Worm (Caenorhabditis elegans): Measurements from ENCODE around the gene M03C11.9.

M03C11.9 gene

DNA sequence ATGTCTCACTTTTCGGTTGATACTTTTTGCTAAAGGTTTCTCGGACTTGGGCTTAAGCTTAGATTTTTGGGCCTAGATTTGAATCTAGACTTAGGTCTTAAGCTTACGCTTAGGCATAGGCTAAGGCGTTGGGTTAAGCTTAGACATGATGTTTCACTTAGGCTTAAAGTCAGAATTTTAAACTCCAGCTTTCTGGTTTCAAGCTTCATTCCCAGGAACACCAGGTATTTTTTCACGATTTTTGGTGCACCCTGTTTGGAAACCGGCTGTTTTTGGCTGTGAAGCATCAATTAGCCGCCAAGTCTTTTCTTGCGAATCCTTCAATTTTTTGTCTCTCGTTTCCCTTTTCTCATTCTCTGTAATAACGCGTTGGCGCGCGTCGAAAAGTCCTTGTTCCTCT, 17.7 kb downstream of the M03C11.9 start:
- no peak for TF ChIP-seq mdl-1 (tag; optimal IDR thresholded peaks at IDR 0.05)
- no peak for TF ChIP-seq ama-1 (optimal IDR thresholded peaks at IDR 0.05)
- no peak for TF ChIP-seq lsy-12 (tag; optimal IDR thresholded peaks at IDR 0.05)
- TF ChIP-seq zag-1 (tag; optimal IDR thresholded peaks at IDR 0.05): no peak
- TF ChIP-seq skn-1 (tag; optimal IDR thresholded peaks at IDR 0.05): no peak
- no peak for TF ChIP-seq nhr-25 (tag; optimal IDR thresholded peaks at IDR 0.05)
- TF ChIP-seq R02D3.7 (tag; optimal IDR thresholded peaks at IDR 0.05): no peak
- TF ChIP-seq ceh-82 (tag; optimal IDR thresholded peaks at IDR 0.05): no peak
- TF ChIP-seq nhr-23 (tag; optimal IDR thresholded peaks at IDR 0.05): no peak

DNA sequence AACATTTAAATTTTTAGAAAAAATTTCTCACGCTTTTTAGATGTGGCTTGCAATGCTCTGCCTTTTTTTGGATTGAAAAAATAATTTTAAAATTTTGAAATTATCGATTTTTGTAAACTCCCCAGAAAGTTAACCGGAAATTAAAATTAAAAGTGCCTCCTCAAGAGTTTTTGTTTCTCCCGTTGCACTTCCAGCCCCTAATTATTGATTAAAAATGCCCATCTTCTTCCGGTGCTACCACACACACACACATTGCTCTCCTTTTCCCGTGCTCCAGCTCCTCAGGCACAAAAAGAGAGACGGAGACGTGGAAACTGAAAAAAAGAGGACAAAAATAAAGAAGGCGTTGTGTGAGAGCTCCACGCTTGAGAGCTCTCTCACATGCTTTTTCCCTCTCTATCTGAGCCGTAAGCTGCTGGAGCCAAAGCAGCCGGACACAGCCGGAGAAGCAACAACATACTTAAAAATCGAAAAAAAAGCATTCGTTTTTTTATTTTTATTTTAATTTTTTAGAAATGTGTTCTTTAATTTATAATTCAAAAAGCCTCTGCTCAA, 24.1 kb downstream of the M03C11.9 start:
- TF ChIP-seq nfya-1 (tag; optimal IDR thresholded peaks at IDR 0.05; ENCODE audit: insufficient read depth) (peak; percentile 31), fos-1 (tag; optimal IDR thresholded peaks at IDR 0.05) (no peak), hmg-11 (tag; optimal IDR thresholded peaks at IDR 0.05) (peak; percentile 8), nhr-11 (tag; optimal IDR thresholded peaks at IDR 0.05) (no peak), ama-1 (optimal IDR thresholded peaks at IDR 0.05) (no peak), elt-2 (tag; optimal IDR thresholded peaks at IDR 0.05) (no peak), egl-5 (tag; optimal IDR thresholded peaks at IDR 0.05) (no peak), elt-3 (tag; optimal IDR thresholded peaks at IDR 0.05) (no peak), lin-15B (tag; optimal IDR thresholded peaks at IDR 0.05) (no peak), ztf-4 (tag; optimal IDR thresholded peaks at IDR 0.05) (no peak), mdl-1 (tag; optimal IDR thresholded peaks at IDR 0.05) (no peak), nhr-237 (tag; optimal IDR thresholded peaks at IDR 0.05) (no peak), elt-1 (tag; optimal IDR thresholded peaks at IDR 0.05) (no peak)

DNA sequence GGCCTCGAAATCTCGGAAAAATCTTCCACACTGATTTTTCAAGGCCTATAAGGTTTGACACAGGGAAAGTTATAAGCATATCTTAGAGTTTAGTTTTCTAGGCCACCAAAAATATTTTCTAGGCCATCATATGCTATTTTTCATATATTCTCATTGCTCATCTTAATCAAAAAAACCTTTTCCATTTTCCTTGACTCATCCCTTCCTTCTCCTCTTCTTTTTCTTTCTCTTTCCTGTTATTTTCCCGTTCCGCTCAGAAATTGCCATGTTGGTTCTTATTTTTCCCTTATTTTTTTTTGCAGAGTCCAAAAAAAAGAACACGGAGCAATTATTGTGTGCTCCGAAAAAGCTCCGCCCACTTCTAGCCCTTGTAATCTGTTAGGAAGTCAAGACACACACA, 26.9 kb downstream of the M03C11.9 start, which contains the start of gene tbc-8:
Gene tbc-8 (plus strand): TSS at position 301 of the 400 bp plus-strand sequence.
- TF ChIP-seq elt-1 (tag; optimal IDR thresholded peaks at IDR 0.05) (no peak), fkh-10 (GFP tag; optimal IDR thresholded peaks at IDR 0.05) (no peak), mdl-1 (tag; optimal IDR thresholded peaks at IDR 0.05) (no peak), nhr-23 (tag; optimal IDR thresholded peaks at IDR 0.05) (no peak), fkh-2 (tag; optimal IDR thresholded peaks at IDR 0.05) (no peak), jun-1 (tag; optimal IDR thresholded peaks at IDR 0.05) (no peak), ceh-82 (tag; optimal IDR thresholded peaks at IDR 0.05) (no peak), nfya-1 (tag; optimal IDR thresholded peaks at IDR 0.05; ENCODE audit: insufficient read depth) (no peak), lin-15B (tag; optimal IDR thresholded peaks at IDR 0.05) (no peak), daf-12 (tag; optimal IDR thresholded peaks at IDR 0.05) (no peak), aly-2 (tag; optimal IDR thresholded peaks at IDR 0.05) (no peak), nhr-67 (tag; optimal IDR thresholded peaks at IDR 0.05) (no peak), elt-3 (tag; optimal IDR thresholded peaks at IDR 0.05) (no peak)

DNA sequence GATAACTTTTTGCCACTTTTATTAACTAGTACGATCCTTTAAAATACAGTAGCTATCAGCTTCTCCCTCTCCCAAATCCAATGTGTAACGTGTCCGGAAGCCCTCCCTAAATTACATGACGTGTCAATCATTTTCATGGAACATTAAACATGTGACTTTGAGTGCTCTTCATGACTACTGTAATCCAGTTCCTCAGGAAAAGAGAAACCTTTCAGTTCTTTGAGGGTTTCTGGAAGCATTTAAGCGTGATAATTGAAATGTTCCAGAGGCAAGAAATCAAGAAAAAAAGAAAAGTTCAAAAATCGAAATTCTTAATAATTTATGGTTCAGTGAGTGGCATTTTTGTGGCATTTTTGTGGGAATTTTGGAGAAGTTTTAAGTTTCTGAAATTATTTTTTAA, 28.6 kb downstream of the M03C11.9 start:
- TF ChIP-seq elt-2 (tag; optimal IDR thresholded peaks at IDR 0.05): no peak
- no peak for TF ChIP-seq nhr-77 (tag; optimal IDR thresholded peaks at IDR 0.05)
- TF ChIP-seq ama-1 (optimal IDR thresholded peaks at IDR 0.05): no peak
- no peak for TF ChIP-seq eor-1 (tag; optimal IDR thresholded peaks at IDR 0.05)
- no peak for TF ChIP-seq pqm-1 (tag; optimal IDR thresholded peaks at IDR 0.05)
- no peak for TF ChIP-seq zag-1 (tag; optimal IDR thresholded peaks at IDR 0.05)
- TF ChIP-seq unc-39 (tag; optimal IDR thresholded peaks at IDR 0.05): no peak
- no peak for TF ChIP-seq nhr-237 (tag; optimal IDR thresholded peaks at IDR 0.05)
- no peak for TF ChIP-seq nhr-67 (tag; optimal IDR thresholded peaks at IDR 0.05)

DNA sequence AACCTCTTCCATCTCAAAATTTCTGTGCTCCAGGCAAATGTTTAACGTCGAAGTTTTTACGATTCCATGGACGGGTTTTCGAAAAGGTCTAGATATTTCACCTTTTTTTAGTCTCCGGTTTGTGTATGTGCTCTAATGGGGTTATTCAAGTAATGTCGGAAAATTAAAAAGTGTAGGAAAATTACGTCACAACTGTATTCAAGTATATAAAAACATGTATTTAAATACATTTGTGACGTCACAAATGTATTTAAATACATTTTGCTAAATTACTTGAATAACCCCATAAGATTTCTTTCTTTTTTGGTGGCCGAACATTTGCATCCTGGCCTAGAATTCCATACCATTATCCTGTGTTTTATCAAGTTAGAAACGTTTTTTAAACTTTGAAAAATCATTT, 30.1 kb downstream of the M03C11.9 start:
- TF ChIP-seq nhr-23 (tag; optimal IDR thresholded peaks at IDR 0.05) (no peak), aly-2 (tag; optimal IDR thresholded peaks at IDR 0.05) (no peak), daf-12 (tag; optimal IDR thresholded peaks at IDR 0.05) (no peak)

DNA sequence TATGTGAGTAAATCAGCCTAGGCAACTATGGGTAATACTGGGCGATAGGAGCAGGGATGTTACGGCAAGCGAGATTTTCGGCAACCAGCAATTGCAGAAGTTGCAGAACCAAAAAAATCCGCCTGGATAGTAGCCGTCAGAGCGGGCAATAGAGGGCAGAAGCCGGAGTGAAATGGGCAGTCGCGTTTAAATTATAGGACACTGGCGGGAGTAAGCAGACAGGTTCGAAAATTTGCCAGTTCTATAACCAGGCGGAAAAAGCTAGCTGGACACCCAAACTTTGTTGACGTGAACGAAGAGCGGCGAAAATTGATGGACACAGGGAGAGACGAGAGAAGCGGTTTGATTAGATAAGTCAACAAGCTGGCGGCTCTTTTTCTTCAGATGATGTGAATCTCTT, 31.6 kb downstream of the M03C11.9 start:
- TF ChIP-seq jun-1 (tag; optimal IDR thresholded peaks at IDR 0.05) (no peak), fkh-10 (GFP tag; optimal IDR thresholded peaks at IDR 0.05) (peak; percentile 12)

DNA sequence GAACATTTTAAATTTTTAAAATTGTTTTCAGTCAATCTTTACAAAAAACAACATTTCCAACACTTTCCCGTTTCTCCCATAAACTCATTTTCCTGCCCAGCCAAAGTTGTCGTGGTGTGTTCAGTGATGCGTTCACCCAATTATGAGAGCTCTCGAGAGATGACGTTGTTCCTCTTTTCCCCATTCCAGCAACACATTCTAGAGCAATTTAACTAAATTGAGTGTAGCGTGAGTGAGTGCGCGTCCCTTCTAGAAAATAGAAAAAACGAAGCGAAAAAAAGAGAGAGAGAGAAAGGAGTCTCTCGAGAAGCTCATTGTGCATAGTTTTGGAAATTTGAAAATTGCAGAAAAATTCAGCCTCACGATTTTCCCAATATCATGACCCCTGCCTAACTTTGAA, 32.8 kb downstream of the M03C11.9 start:
- no peak for TF ChIP-seq aly-2 (tag; optimal IDR thresholded peaks at IDR 0.05)
- peak; percentile 36 for TF ChIP-seq fkh-10 (GFP tag; optimal IDR thresholded peaks at IDR 0.05)
- no peak for TF ChIP-seq nhr-43 (tag; optimal IDR thresholded peaks at IDR 0.05; ENCODE audit: poor library complexity, severe bottlenecking)
- no peak for TF ChIP-seq pha-4 (tag; optimal IDR thresholded peaks at IDR 0.05)
- peak; percentile 28 for TF ChIP-seq nfya-1 (tag; optimal IDR thresholded peaks at IDR 0.05; ENCODE audit: insufficient read depth)
- TF ChIP-seq elt-2 (tag; optimal IDR thresholded peaks at IDR 0.05): no peak
- no peak for TF ChIP-seq ceh-16 (tag; optimal IDR thresholded peaks at IDR 0.05)
- TF ChIP-seq lin-15B (tag; optimal IDR thresholded peaks at IDR 0.05): no peak
- no peak for TF ChIP-seq snpc-4 (tag; optimal IDR thresholded peaks at IDR 0.05)

Data from whole organism, L3 larva.